Worm (Caenorhabditis elegans): ENCODE results near the gene T09D3.8.

- TF ChIP-seq mab-9 (GFP tag; IDR thresholded peaks at IDR 0.05), result no peak
- TF ChIP-seq ceh-82 (tag; optimal IDR thresholded peaks at IDR 0.05), result no peak
- TF ChIP-seq lin-39 (tag; optimal IDR thresholded peaks at IDR 0.05), result no peak
- TF ChIP-seq ama-1 (optimal IDR thresholded peaks at IDR 0.05), result no peak
- TF ChIP-seq nhr-77 (tag; optimal IDR thresholded peaks at IDR 0.05), result no peak
- TF ChIP-seq blmp-1 (tag; optimal IDR thresholded peaks at IDR 0.05), result no peak
- TF ChIP-seq jun-1 (tag; optimal IDR thresholded peaks at IDR 0.05), result no peak
- no peak for TF ChIP-seq unc-86 (tag; optimal IDR thresholded peaks at IDR 0.05)
- no peak for TF ChIP-seq lin-15B (tag; optimal IDR thresholded peaks at IDR 0.05)
- TF ChIP-seq xbp-1 (tag; optimal IDR thresholded peaks at IDR 0.05), result no peak
- TF ChIP-seq mep-1 (tag; optimal IDR thresholded peaks at IDR 0.05), result no peak
- no peak for TF ChIP-seq lin-14 (GFP tag; optimal IDR thresholded peaks at IDR 0.05)
- TF ChIP-seq efl-1 (optimal IDR thresholded peaks at IDR 0.05), result no peak
- TF ChIP-seq efl-1 (GFP tag; optimal IDR thresholded peaks at IDR 0.05 in 1 of 2), result no peak
- no peak for TF ChIP-seq fkh-10 (GFP tag; optimal IDR thresholded peaks at IDR 0.05)
Observed at ce11 chrV:5339497-5339896, 25.5 kb upstream of the T09D3.8 start, which contains the start of gene srg-27.
